Fruit fly (Drosophila melanogaster) whole organism, wandering third instar larva: Measurements from ENCODE around the gene CtBP.

ENCODE experiments used
- Abd-B ChIP-seq: fragments of >200 bp; optimal IDR thresholded peaks from 2 replicates; lab custom pipeline; 2017; ENCODE audit warnings: missing biosample characterization, missing genetic modification characterization
- CG9705 ChIP-seq: fragments of 200-800 bp; sonication (Bioruptor generic); optimal IDR thresholded peaks from 2 replicates; lab custom pipeline; 2018; ENCODE audit warnings: missing biosample characterization, mild to moderate bottlenecking, missing genetic modification characterization
- CrebA ChIP-seq: fragments of 200-800 bp; sonication (Bioruptor generic); optimal IDR thresholded peaks from 2 replicates; lab custom pipeline; 2016; ENCODE audit warnings: missing biosample characterization, mild to moderate bottlenecking, missing genetic modification characterization, borderline replicate concordance
- Dfd ChIP-seq: fragments of >200 bp; optimal IDR thresholded peaks from 2 replicates; lab custom pipeline; 2017; ENCODE audit warnings: missing biosample characterization, missing genetic modification characterization
- Dif ChIP-seq: fragments of 200-275, 200-300 bp; sonication (Bioruptor generic); optimal IDR thresholded peaks from 2 replicates; lab custom pipeline; 2018; ENCODE audit warnings: missing biosample characterization, missing genetic modification characterization; ENCODE audit not compliant: partially characterized antibody
- HLH106 ChIP-seq: fragments of 200-800 bp; optimal IDR thresholded peaks from 3 replicates; lab custom pipeline; 2019; ENCODE audit warnings: missing biosample characterization, mild to moderate bottlenecking, missing genetic modification characterization, moderate library complexity
- Hnf4 ChIP-seq: fragments of 200-800 bp; sonication (Bioruptor generic); optimal IDR thresholded peaks from 2 replicates; lab custom pipeline; 2016; ENCODE audit warnings: missing biosample characterization, mild to moderate bottlenecking, missing genetic modification characterization
- Hr78 ChIP-seq: fragments of >200 bp; optimal IDR thresholded peaks from 2 replicates; lab custom pipeline; 2017; ENCODE audit warnings: missing biosample characterization, missing genetic modification characterization
- Hr83 ChIP-seq: fragments of 200-300 bp; sonication (Bioruptor generic); optimal IDR thresholded peaks from 2 replicates; lab custom pipeline; 2016; ENCODE audit warnings: missing biosample characterization, mild to moderate bottlenecking, missing genetic modification characterization, moderate library complexity; ENCODE audit not compliant: poor library complexity, severe bottlenecking
- Mio ChIP-seq: sonication (Bioruptor generic); optimal IDR thresholded peaks from 2 replicates; lab custom pipeline; 2016; ENCODE audit warnings: missing biosample characterization, missing genetic modification characterization
- N ChIP-seq: fragments of >200 bp; optimal IDR thresholded peaks from 2 replicates; lab custom pipeline; 2018; ENCODE audit warnings: missing biosample characterization, missing external identifiers, missing genetic modification characterization
- OdsH ChIP-seq: fragments of 200-800 bp; sonication (Bioruptor generic); optimal IDR thresholded peaks from 2 replicates; lab custom pipeline; 2016; ENCODE audit warnings: missing biosample characterization, mild to moderate bottlenecking, missing genetic modification characterization
- Rel ChIP-seq, 2 experiments: fragments of 200-800 bp; sonication (Bioruptor generic) in 1 of 2; optimal IDR thresholded peaks; 2 replicates in 1 of 2; 3 replicates in 1 of 2; lab custom pipeline; 2016 to 2019; ENCODE audit warnings: mild to moderate bottlenecking in 2 of 2, missing biosample characterization in 2 of 2, missing genetic modification characterization in 2 of 2, moderate library complexity in 1 of 2
- Sp1 ChIP-seq: fragments of 200-800 bp; sonication (Bioruptor generic); optimal IDR thresholded peaks from 3 replicates; lab custom pipeline; 2019; ENCODE audit warnings: missing biosample characterization, mild to moderate bottlenecking, missing genetic modification characterization, moderate library complexity
- Vsx2 ChIP-seq: fragments of 200-300, 225-300 bp; sonication (Bioruptor generic); optimal IDR thresholded peaks from 2 replicates; lab custom pipeline; 2018; ENCODE audit warnings: missing biosample characterization, missing genetic modification characterization; ENCODE audit not compliant: partially characterized antibody
- br ChIP-seq: fragments of 200-800 bp; sonication (Bioruptor generic); optimal IDR thresholded peaks from 2 replicates; lab custom pipeline; 2016; ENCODE audit warnings: missing biosample characterization, missing genetic modification characterization
- brk ChIP-seq: fragments of 200-800 bp; sonication (Bioruptor generic); optimal IDR thresholded peaks from 2 replicates; lab custom pipeline; 2016; ENCODE audit warnings: missing biosample characterization, mild to moderate bottlenecking, missing genetic modification characterization
- dl ChIP-seq, 2 experiments: fragments of 175-275, 200-275 bp in 1 of 2; fragments of 200-275 bp in 1 of 2; sonication (Bioruptor generic); optimal IDR thresholded peaks; lab custom pipeline; 2018; ENCODE audit warnings: mild to moderate bottlenecking in 2 of 2, missing biosample characterization in 2 of 2, missing genetic modification characterization in 2 of 2, moderate library complexity in 2 of 2; ENCODE audit not compliant: partially characterized antibody in 2 of 2, insufficient read depth in 1 of 2
- dmrt93B ChIP-seq: fragments of 200-800 bp; sonication (Bioruptor generic); optimal IDR thresholded peaks from 2 replicates; lab custom pipeline; 2018; ENCODE audit warnings: missing biosample characterization, mild to moderate bottlenecking, missing genetic modification characterization
- dsf ChIP-seq: sonication (Bioruptor generic); optimal IDR thresholded peaks from 2 replicates; lab custom pipeline; 2016; ENCODE audit warnings: missing biosample characterization, missing genetic modification characterization, borderline replicate concordance
- ey ChIP-seq: fragments of 200-800 bp; sonication (Bioruptor generic); optimal IDR thresholded peaks from 2 replicates; lab custom pipeline; 2016; ENCODE audit warnings: missing biosample characterization, missing genetic modification characterization
- foxo ChIP-seq, 2 experiments: fragments of 200-800 bp; sonication (Bioruptor generic); optimal IDR thresholded peaks; 2 replicates in 1 of 2; 3 replicates in 1 of 2; lab custom pipeline; 2016 to 2017; ENCODE audit warnings: missing biosample characterization in 2 of 2, missing genetic modification characterization in 2 of 2
- fru ChIP-seq: fragments of 200-800 bp; sonication (Bioruptor generic); optimal IDR thresholded peaks from 3 replicates; lab custom pipeline; 2016; ENCODE audit warnings: missing biosample characterization, mild to moderate bottlenecking, missing genetic modification characterization
- h ChIP-seq: fragments of 200-800 bp; sonication (Bioruptor generic); optimal IDR thresholded peaks from 3 replicates; lab custom pipeline; 2016; ENCODE audit warnings: missing biosample characterization, mild to moderate bottlenecking, missing genetic modification characterization
- lola ChIP-seq: fragments of >200 bp; optimal IDR thresholded peaks from 2 replicates; lab custom pipeline; 2017; ENCODE audit warnings: missing biosample characterization, missing genetic modification characterization
- pan ChIP-seq: fragments of >200 bp; optimal IDR thresholded peaks from 2 replicates; lab custom pipeline; 2017
- psq ChIP-seq: fragments of 200-800 bp; sonication (Bioruptor generic); optimal IDR thresholded peaks from 3 replicates; lab custom pipeline; 2017; ENCODE audit warnings: missing biosample characterization, mild to moderate bottlenecking, missing genetic modification characterization, moderate library complexity
- rgr ChIP-seq: fragments of 200-800 bp; sonication (Bioruptor generic); optimal IDR thresholded peaks from 3 replicates; lab custom pipeline; 2016; ENCODE audit warnings: missing biosample characterization, mild to moderate bottlenecking, missing genetic modification characterization
- sage ChIP-seq: fragments of 200-800 bp; sonication (Bioruptor generic); optimal IDR thresholded peaks from 2 replicates; lab custom pipeline; 2016; ENCODE audit warnings: missing biosample characterization, mild to moderate bottlenecking, missing genetic modification characterization
- sv ChIP-seq: fragments of 200-800 bp; sonication (Bioruptor generic); optimal IDR thresholded peaks from 3 replicates; lab custom pipeline; 2016; ENCODE audit warnings: missing biosample characterization, missing genetic modification characterization
- tai ChIP-seq: sonication (Bioruptor generic); optimal IDR thresholded peaks from 2 replicates; lab custom pipeline; 2016; ENCODE audit warnings: missing biosample characterization, missing genetic modification characterization
- usp ChIP-seq: fragments of >200 bp; optimal IDR thresholded peaks from 2 replicates; lab custom pipeline; 2017; ENCODE audit warnings: missing biosample characterization, missing genetic modification characterization
- woc ChIP-seq: sonication (Bioruptor generic); optimal IDR thresholded peaks from 2 replicates; lab custom pipeline; 2016; ENCODE audit warnings: missing biosample characterization, mild to moderate bottlenecking, missing genetic modification characterization

Gene CtBP

DNA sequence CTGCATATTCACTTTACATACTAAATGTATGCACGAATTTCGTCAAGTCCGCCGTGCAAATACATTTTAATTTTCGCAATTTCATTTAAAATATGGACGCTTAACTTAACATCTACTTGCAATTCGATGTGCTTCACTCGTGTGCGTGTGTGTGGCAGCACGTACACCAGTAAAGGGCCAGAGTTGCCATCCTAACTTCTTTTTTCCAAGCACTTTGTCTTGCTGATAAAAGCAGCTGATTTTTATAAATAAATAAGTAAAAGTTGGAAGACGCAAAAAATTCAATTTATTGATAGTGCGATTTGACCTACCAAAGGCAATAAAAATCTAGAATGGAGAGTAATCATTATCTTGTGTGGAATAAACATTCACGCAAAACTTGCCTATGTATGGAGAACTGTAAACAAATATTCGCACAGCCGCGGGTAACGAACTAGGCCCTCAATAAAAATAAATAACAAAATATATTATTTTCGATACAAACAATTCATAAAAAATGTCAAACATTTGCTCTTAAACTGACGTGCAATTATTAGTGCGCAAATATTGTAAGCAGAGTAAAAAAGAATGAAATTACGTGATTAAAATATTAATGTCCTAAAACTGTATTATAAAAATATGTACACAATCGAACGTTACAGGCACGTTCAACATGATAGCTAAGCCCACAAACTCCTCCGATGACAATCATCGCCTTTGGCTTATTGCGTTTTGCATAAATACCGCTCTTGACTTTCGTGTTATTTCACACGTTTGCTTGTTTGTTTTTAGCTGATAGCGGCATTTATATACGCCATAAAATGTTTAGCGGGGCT lies 29.1 kb upstream of the CtBP start:
- TF ChIP-seq lola (GFP tag; lab: Kevin White, UChicago): no peak
- TF ChIP-seq Sp1: peak; percentile 61
- TF ChIP-seq Rel (GFP tag; optimal IDR thresholded peaks at IDR 0.05; lab: Kevin White, UChicago): no peak
- TF ChIP-seq Rel (tag; optimal IDR thresholded peaks at IDR 0.05; lab: Kevin White, UChicago): peak; percentile 54
- TF ChIP-seq Abd-B (GFP tag; lab: Kevin White, UChicago): no peak
- peak; percentile 63 for TF ChIP-seq fru
- peak; percentile 45 for TF ChIP-seq brk (GFP tag; lab: Kevin White, UChicago)
- TF ChIP-seq woc (GFP tag; lab: Kevin White, UChicago): peak; percentile 59
- TF ChIP-seq Hnf4 (GFP tag; lab: Kevin White, UChicago): peak; percentile 24
- TF ChIP-seq Hr78 (GFP tag; lab: Kevin White, UChicago): no peak
- TF ChIP-seq rgr (GFP tag; lab: Kevin White, UChicago): peak; percentile 67
- TF ChIP-seq ey (GFP tag; lab: Kevin White, UChicago): peak; percentile 43
- TF ChIP-seq Hr83: peak; percentile 30
- no peak for TF ChIP-seq dl (GFP tag; optimal IDR thresholded peaks at IDR 0.05; lab: Kevin White, UChicago; ENCODE audit: insufficient read depth in 1 of 2, partially characterized antibody in 2 of 2)
- no peak for TF ChIP-seq N (GFP tag; lab: Kevin White, UChicago)
- TF ChIP-seq CG9705 (GFP tag; lab: Kevin White, UChicago): peak; percentile 33
- peak; percentile 62 for TF ChIP-seq OdsH (GFP tag; lab: Kevin White, UChicago)
- TF ChIP-seq psq (GFP tag; lab: Kevin White, UChicago): peak; percentile 60
- peak in 1 of 2 experiments; percentile 65 for TF ChIP-seq foxo (GFP tag; optimal IDR thresholded peaks at IDR 0.05; lab: Kevin White, UChicago)
- TF ChIP-seq sage: peak; percentile 43
- TF ChIP-seq h (GFP tag; lab: Kevin White, UChicago): peak; percentile 62
- no peak for TF ChIP-seq usp (GFP tag; lab: Kevin White, UChicago)
- peak; percentile 38 for TF ChIP-seq br (GFP tag; lab: Kevin White, UChicago)
- peak; percentile 70 for TF ChIP-seq HLH106 (tag; lab: Kevin White, UChicago)
- TF ChIP-seq sv (GFP tag; lab: Kevin White, UChicago): peak; percentile 47

DNA sequence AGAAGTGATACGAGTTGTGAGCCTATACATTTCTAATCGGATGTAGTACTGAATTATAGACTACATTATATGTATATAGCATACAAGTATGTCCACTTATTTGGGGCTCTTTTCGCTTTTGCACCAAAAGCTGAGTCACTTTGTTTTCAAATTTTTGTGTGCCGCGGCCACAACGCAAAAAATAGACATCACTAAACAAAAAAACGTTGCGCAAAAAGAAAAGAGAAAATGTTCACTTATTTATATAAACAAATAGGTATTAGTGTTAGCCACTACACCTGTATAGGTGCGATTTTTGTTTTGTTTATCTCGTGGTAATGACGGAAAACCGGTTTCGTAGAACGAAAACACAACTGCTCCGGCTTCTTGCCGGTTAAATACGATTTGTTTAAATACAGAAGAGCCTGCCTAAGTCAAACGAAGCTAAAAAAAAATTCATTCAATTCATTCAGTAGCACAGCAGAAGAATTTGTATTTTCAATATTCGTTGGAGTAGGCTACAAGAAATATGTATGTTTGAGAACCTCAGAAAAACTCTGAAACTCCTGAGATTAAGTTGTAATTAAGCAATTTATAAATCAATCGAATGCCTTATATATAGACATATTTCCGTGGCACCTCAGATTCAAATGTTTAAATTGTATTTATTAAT lies 28.3 kb upstream of the CtBP start:
- TF ChIP-seq dl (GFP tag; optimal IDR thresholded peaks at IDR 0.05; lab: Kevin White, UChicago; ENCODE audit: insufficient read depth in 1 of 2, partially characterized antibody in 2 of 2): no peak
- TF ChIP-seq foxo (GFP tag; optimal IDR thresholded peaks at IDR 0.05; lab: Kevin White, UChicago): no peak
- no peak for TF ChIP-seq dmrt93B (GFP tag; lab: Kevin White, UChicago)
- no peak for TF ChIP-seq h (GFP tag; lab: Kevin White, UChicago)
- TF ChIP-seq Hnf4 (GFP tag; lab: Kevin White, UChicago): no peak
- no peak for TF ChIP-seq Sp1
- TF ChIP-seq Hr83: no peak
- no peak for TF ChIP-seq Vsx2 (GFP tag; lab: Kevin White, UChicago)
- TF ChIP-seq pan (lab: Kevin White, UChicago): no peak
- TF ChIP-seq Mio (GFP tag; lab: Kevin White, UChicago): no peak
- no peak for TF ChIP-seq Abd-B (GFP tag; lab: Kevin White, UChicago)
- no peak for TF ChIP-seq Dfd (GFP tag; lab: Kevin White, UChicago)
- no peak for TF ChIP-seq tai (GFP tag; lab: Kevin White, UChicago)
- TF ChIP-seq CrebA (GFP tag; lab: Kevin White, UChicago): no peak
- no peak for TF ChIP-seq Hr78 (GFP tag; lab: Kevin White, UChicago)
- TF ChIP-seq Dif: no peak
- no peak for TF ChIP-seq dsf (GFP tag; lab: Kevin White, UChicago)
- no peak for TF ChIP-seq CG9705 (GFP tag; lab: Kevin White, UChicago)
- no peak for TF ChIP-seq rgr (GFP tag; lab: Kevin White, UChicago)
- no peak for TF ChIP-seq ey (GFP tag; lab: Kevin White, UChicago)
